Worm (Caenorhabditis elegans): Measurements from ENCODE around the gene srab-14.

ce11 chrII:7530944-7531343, 31.7 kb upstream of the srab-14 start, which contains the start of gene wrt-1:
- TF ChIP-seq unc-62 (GFP tag; optimal IDR thresholded peaks at IDR 0.05 in 1 of 2), result no peak
- TF ChIP-seq unc-62 (tag; optimal IDR thresholded peaks at IDR 0.05), result no peak
- TF ChIP-seq ztf-7 (tag; optimal IDR thresholded peaks at IDR 0.05), result no peak
- TF ChIP-seq F37D6.2 (tag; optimal IDR thresholded peaks at IDR 0.05), result no peak
- TF ChIP-seq snpc-4 (tag; optimal IDR thresholded peaks at IDR 0.05), result no peak
- TF ChIP-seq aly-2 (tag; optimal IDR thresholded peaks at IDR 0.05), result no peak
- no peak for TF ChIP-seq ztf-11 (tag; optimal IDR thresholded peaks at IDR 0.05)
- TF ChIP-seq unc-39 (tag; optimal IDR thresholded peaks at IDR 0.05), result no peak
- TF ChIP-seq zip-11 (GFP tag; IDR thresholded peaks at IDR 0.05), result no peak
- TF ChIP-seq hmg-1.1 (GFP tag; IDR thresholded peaks at IDR 0.05), result no peak
- no peak for TF ChIP-seq gei-8 (GFP tag; optimal IDR thresholded peaks at IDR 0.05)
- no peak for TF ChIP-seq hlh-30 (tag; optimal IDR thresholded peaks at IDR 0.05; ENCODE audit: insufficient read depth)
- TF ChIP-seq lin-39 (tag; optimal IDR thresholded peaks at IDR 0.05), result no peak
- TF ChIP-seq unc-130 (GFP tag; optimal IDR thresholded peaks at IDR 0.05), result no peak
